Worm (Caenorhabditis elegans) whole organism, L4/young adult: ENCODE data around the gene ZK563.7.

Experiments used
- dao-5 ChIP-seq: sonication (generic microtip); optimal IDR thresholded peaks from 2 replicates; lab custom pipeline; 2016; ENCODE audit warnings: missing genotype, missing genetic modification characterization, moderate library complexity, missing compliant biosample characterization
- him-1 ChIP-seq: sonication (generic microtip); optimal IDR thresholded peaks from 2 replicates; lab custom pipeline; 2016; ENCODE audit warnings: missing genotype, missing genetic modification reagents, missing genetic modification characterization, missing compliant biosample characterization

ce11 chrX:3393562-3393961 is 13.3 kb downstream of the ZK563.7 start, which contains the start of gene slcf-2:
- TF ChIP-seq him-1 (no peak), dao-5 (tag; lab: Kevin White, UChicago) (no peak)
